Worm (Caenorhabditis elegans) whole organism, young adult: ENCODE measurements around the gene snt-6.

Source experiments
- ZK185.1 ChIP-seq: sonication (generic microtip); optimal IDR thresholded peaks from 2 replicates; lab custom pipeline; 2016; ENCODE audit warnings: mild to moderate bottlenecking, missing genetic modification characterization, missing compliant biosample characterization; ENCODE audit not compliant: poor library complexity, severe bottlenecking
- attf-6 ChIP-seq: fragments of 200-800 bp; sonication (Bioruptor generic); IDR thresholded peaks from 2 replicates; pipeline ENCODE4 v1.3.6; 2022; ENCODE audit warnings: missing genetic modification reagents, missing genetic modification characterization, missing compliant biosample characterization
- lir-1 ChIP-seq: fragments of 200-800 bp; sonication (Bioruptor generic); conservative IDR thresholded peaks from 2 replicates; pipeline ENCODE4 v1.3.6; 2022; ENCODE audit warnings: missing genetic modification reagents, missing genetic modification characterization, missing compliant biosample characterization
- nhr-179 ChIP-seq: sonication (generic microtip); optimal IDR thresholded peaks from 2 replicates; lab custom pipeline; 2016; ENCODE audit warnings: mild to moderate bottlenecking, missing genetic modification characterization, missing compliant biosample characterization
- pbrm-1 ChIP-seq: fragments of 200-800 bp; sonication (Bioruptor generic); IDR thresholded peaks from 2 replicates; pipeline ENCODE4 v1.3.6; 2022; ENCODE audit warnings: missing genetic modification reagents, missing genetic modification characterization, missing compliant biosample characterization
- pha-4 ChIP-seq: fragments of 150-350 bp; sonication (generic microtip); optimal IDR thresholded peaks from 2 replicates; lab custom pipeline; 2014; ENCODE audit warnings: missing biosample characterization, missing genetic modification reagents, missing genetic modification characterization
- rpc-1 ChIP-seq, 2 experiments: fragments of 150-350 bp in 1 of 2; sonication (generic microtip) in 1 of 2; optimal IDR thresholded peaks; 2 replicates each; lab custom pipeline; 2014 to 2018; ENCODE audit warnings: missing biosample characterization in 1 of 2, missing genetic modification characterization in 1 of 2, missing genetic modification reagents in 1 of 2, missing genotype in 1 of 2
- sea-2 ChIP-seq: fragments of 200-800 bp; sonication (Bioruptor generic); IDR thresholded peaks from 2 replicates; pipeline ENCODE4 v1.3.6; 2022; ENCODE audit warnings: missing genetic modification characterization, missing compliant biosample characterization
- snpc-4 ChIP-seq, 5 experiments: fragments of 150-350 bp in 1 of 5; sonication (generic microtip) in 4 of 5; optimal IDR thresholded peaks; 2 replicates each; lab custom pipeline; 2014 to 2018; ENCODE audit warnings: missing genetic modification characterization in 5 of 5, missing biosample characterization in 3 of 5, antibody characterized with exemption in 2 of 5, mild to moderate bottlenecking in 2 of 5, missing compliant biosample characterization in 2 of 5, missing genotype in 2 of 5, moderate library complexity in 2 of 5, missing genetic modification reagents in 1 of 5
- ztf-18 ChIP-seq: sonication (generic microtip); optimal IDR thresholded peaks from 2 replicates; lab custom pipeline; 2016; ENCODE audit warnings: missing genotype, mild to moderate bottlenecking, missing genetic modification characterization, missing compliant biosample characterization

DNA sequence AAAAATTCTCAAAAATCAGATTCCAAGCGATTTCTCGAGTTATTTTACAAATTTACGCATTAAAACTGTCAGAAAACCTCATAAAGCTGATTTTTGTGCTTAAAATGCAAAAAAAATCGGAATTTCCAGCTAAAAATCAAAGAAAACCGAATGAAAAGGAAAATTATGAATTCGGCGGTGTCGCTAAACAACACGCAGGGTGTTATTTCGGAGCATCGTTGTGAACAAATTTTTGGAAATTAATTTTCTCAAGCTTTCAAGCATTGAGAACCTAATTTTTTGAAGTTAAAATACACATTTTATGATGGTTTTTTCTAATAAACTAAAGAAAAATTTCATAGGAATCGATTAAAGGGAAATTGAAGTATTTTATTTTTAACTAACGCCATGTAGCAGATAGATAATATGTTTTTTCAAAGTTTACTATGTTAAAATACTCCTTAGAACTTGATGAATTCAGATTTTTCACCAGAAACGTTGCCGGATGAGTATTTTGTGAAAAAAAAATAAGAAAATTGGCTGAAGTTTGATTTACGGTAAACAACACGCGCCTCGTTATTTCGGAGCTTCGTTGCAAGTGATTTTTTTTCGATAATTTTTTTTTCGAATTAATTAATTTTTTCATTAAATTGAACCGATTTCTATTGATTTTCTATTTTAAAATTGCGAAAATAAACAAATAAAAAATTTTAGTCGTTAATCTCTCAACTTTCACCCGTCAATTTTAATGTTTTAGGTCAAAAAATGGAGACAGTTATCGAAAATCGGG is 48.5 kb downstream of the snt-6 start, which contains the start of gene thoc-1:
- TF ChIP-seq snpc-4 (GFP tag; optimal IDR thresholded peaks at IDR 0.05; lab: Kevin White, UChicago) (no peak), snpc-4 (tag; optimal IDR thresholded peaks at IDR 0.05; lab: Kevin White, UChicago) (no peak), sea-2 (GFP tag; lab: Robert Waterston, UW) (no peak), pbrm-1 (GFP tag; lab: Robert Waterston, UW) (no peak), rpc-1 (optimal IDR thresholded peaks at IDR 0.05; lab: Kevin White, UChicago) (no peak), rpc-1 (tag; optimal IDR thresholded peaks at IDR 0.05; lab: Kevin White, UChicago) (no peak), ZK185.1 (no peak), ztf-18 (tag; lab: Kevin White, UChicago) (no peak), attf-6 (GFP tag; lab: Robert Waterston, UW) (no peak), pha-4 (tag; lab: Kevin White, UChicago) (no peak), nhr-179 (no peak), lir-1 (no peak)
